Fruit fly (Drosophila melanogaster) whole organism, embryonic: ENCODE measurements around the gene CG18748.

ENCODE experiments used
- Abd-B ChIP-seq: fragments of 200-800 bp; sonication (Bioruptor generic); optimal IDR thresholded peaks from 2 replicates; lab custom pipeline; 2018; ENCODE audit warnings: missing biosample characterization, mild to moderate bottlenecking, missing genetic modification characterization, moderate library complexity
- Bdp1 ChIP-seq: fragments of 200-800 bp; sonication (Bioruptor generic); optimal IDR thresholded peaks from 3 replicates; lab custom pipeline; 2016; ENCODE audit warnings: missing biosample characterization, missing genetic modification characterization
- CG10543 ChIP-seq: fragments of 200-800 bp; sonication (Bioruptor generic); optimal IDR thresholded peaks from 3 replicates; lab custom pipeline; 2017; ENCODE audit warnings: missing biosample characterization, mild to moderate bottlenecking, missing genetic modification characterization, moderate library complexity
- CG1233 ChIP-seq: fragments of 200-800 bp; sonication (Bioruptor generic); optimal IDR thresholded peaks from 4 replicates; lab custom pipeline; 2018; ENCODE audit warnings: missing biosample characterization, mild to moderate bottlenecking, missing genetic modification characterization
- CG13775 ChIP-seq: fragments of 200-800 bp; sonication (Bioruptor generic); optimal IDR thresholded peaks from 3 replicates; lab custom pipeline; 2017; ENCODE audit warnings: missing biosample characterization, mild to moderate bottlenecking, missing genetic modification characterization
- CG14014 ChIP-seq: fragments of 200-800 bp; sonication (Bioruptor generic); IDR thresholded peaks from 2 replicates; pipeline ENCODE4 v1.3.6; 2022; ENCODE audit warnings: missing biosample characterization, missing genetic modification characterization
- CG15269 ChIP-seq: fragments of 200-800 bp; sonication (Bioruptor generic); optimal IDR thresholded peaks from 2 replicates; lab custom pipeline; 2018; ENCODE audit warnings: missing biosample characterization, mild to moderate bottlenecking, missing genetic modification characterization, moderate library complexity
- CG1529 ChIP-seq: fragments of 200-800 bp; sonication (Bioruptor generic); optimal IDR thresholded peaks from 3 replicates; lab custom pipeline; 2018; ENCODE audit warnings: missing biosample characterization, missing genetic modification characterization
- CG17829 ChIP-seq: fragments of 200-800 bp; optimal IDR thresholded peaks from 2 replicates; lab custom pipeline; 2019; ENCODE audit warnings: missing biosample characterization, mild to moderate bottlenecking, missing genetic modification characterization, moderate library complexity
- CG18619 ChIP-seq: fragments of 200-800 bp; sonication (Bioruptor generic); optimal IDR thresholded peaks from 3 replicates; lab custom pipeline; 2017; ENCODE audit warnings: missing biosample characterization, mild to moderate bottlenecking, missing genetic modification characterization
- CG2678 ChIP-seq: fragments of 200-800 bp; sonication (Bioruptor generic); optimal IDR thresholded peaks from 3 replicates; lab custom pipeline; 2019; ENCODE audit warnings: missing biosample characterization, mild to moderate bottlenecking, missing genetic modification characterization, moderate library complexity
- CG2712 ChIP-seq: fragments of 200-800 bp; optimal IDR thresholded peaks from 3 replicates; lab custom pipeline; 2019; ENCODE audit warnings: missing biosample characterization, mild to moderate bottlenecking, missing genetic modification characterization, moderate library complexity
- CG31441 ChIP-seq: fragments of 200-800 bp; sonication (Bioruptor generic); IDR thresholded peaks from 2 replicates; pipeline ENCODE4 v1.3.6; 2022; ENCODE audit warnings: missing biosample characterization, missing genetic modification characterization
- CG33557 ChIP-seq: fragments of 200-800 bp; sonication (Bioruptor generic); optimal IDR thresholded peaks from 2 replicates; lab custom pipeline; 2019; ENCODE audit warnings: missing biosample characterization, mild to moderate bottlenecking, missing genetic modification characterization, moderate library complexity
- CG34224 ChIP-seq: fragments of 200-800 bp; sonication (Bioruptor generic); IDR thresholded peaks from 3 replicates; pipeline ENCODE4 v1.3.6; 2022; ENCODE audit warnings: missing biosample characterization, missing genetic modification characterization; ENCODE audit not compliant: partially characterized antibody
- CG42726 ChIP-seq: fragments of 200-800 bp; sonication (Bioruptor generic); IDR thresholded peaks from 2 replicates; pipeline ENCODE4 v1.3.6; 2022; ENCODE audit warnings: missing biosample characterization, missing genetic modification characterization; ENCODE audit not compliant: partially characterized antibody
- CG4328 ChIP-seq: fragments of 200-800 bp; sonication (Bioruptor generic); optimal IDR thresholded peaks from 3 replicates; lab custom pipeline; 2017; ENCODE audit warnings: missing biosample characterization, missing genetic modification reagents, missing genetic modification characterization
- CG4707 ChIP-seq: fragments of 200-800 bp; sonication (Bioruptor generic); optimal IDR thresholded peaks from 2 replicates; lab custom pipeline; 2018; ENCODE audit warnings: missing biosample characterization, mild to moderate bottlenecking, missing genetic modification characterization, moderate library complexity
- CG4730 ChIP-seq: fragments of 200-800 bp; sonication (Bioruptor generic); IDR thresholded peaks from 2 replicates; pipeline ENCODE4 v1.3.6; 2022; ENCODE audit warnings: missing biosample characterization, missing genetic modification characterization
- CG4854 ChIP-seq: fragments of 200-800 bp; sonication (Bioruptor generic); optimal IDR thresholded peaks from 2 replicates; lab custom pipeline; 2016; ENCODE audit warnings: missing biosample characterization, missing genetic modification characterization, inconsistent platforms
- CG6254 ChIP-seq: fragments of 200-800 bp; sonication (Bioruptor generic); optimal IDR thresholded peaks from 3 replicates; lab custom pipeline; 2017; ENCODE audit warnings: mild to moderate bottlenecking, missing biosample characterization, missing genetic modification reagents, missing genetic modification characterization
- CG7357 ChIP-seq: fragments of 200-800 bp; sonication (Bioruptor generic); IDR thresholded peaks from 3 replicates; pipeline ENCODE4 v1.3.6; 2022; ENCODE audit warnings: missing biosample characterization, missing genetic modification characterization
- CG8388 ChIP-seq: fragments of 200-800 bp; sonication (Bioruptor generic); optimal IDR thresholded peaks from 2 replicates; lab custom pipeline; 2019; ENCODE audit warnings: missing biosample characterization, mild to moderate bottlenecking, missing genetic modification characterization, moderate library complexity
- CG8944 ChIP-seq: fragments of 200-800 bp; sonication (Bioruptor generic); optimal IDR thresholded peaks from 3 replicates; lab custom pipeline; 2016; ENCODE audit warnings: missing biosample characterization, missing genetic modification characterization
- CG9876 ChIP-seq: fragments of 200-800 bp; sonication (Bioruptor generic); optimal IDR thresholded peaks from 2 replicates; lab custom pipeline; 2016; ENCODE audit warnings: missing biosample characterization, missing genetic modification characterization
- CTCF ChIP-seq: fragments of 200-800 bp; sonication (Bioruptor generic); optimal IDR thresholded peaks from 2 replicates; lab custom pipeline; 2017; ENCODE audit warnings: missing biosample characterization, mild to moderate bottlenecking, missing genetic modification characterization, moderate library complexity
- Dip3 ChIP-seq: fragments of 200-800 bp; sonication (Bioruptor generic); optimal IDR thresholded peaks from 3 replicates; lab custom pipeline; 2016; ENCODE audit warnings: missing biosample characterization, missing genetic modification characterization
- GATAe ChIP-seq: fragments of 200-800 bp; sonication (Bioruptor generic); conservative IDR thresholded peaks from 2 replicates; pipeline ENCODE4 v1.3.6; 2022; ENCODE audit warnings: missing biosample characterization, missing genetic modification characterization
- Hmx ChIP-seq: fragments of 200-800 bp; sonication (Bioruptor generic); optimal IDR thresholded peaks from 2 replicates; lab custom pipeline; 2016; ENCODE audit warnings: missing biosample characterization, missing genetic modification characterization
- Kr ChIP-seq: fragments of 200-800 bp; sonication (Bioruptor generic); optimal IDR thresholded peaks from 2 replicates; lab custom pipeline; 2017; ENCODE audit warnings: missing biosample characterization, mild to moderate bottlenecking, missing genetic modification characterization
- NfI ChIP-seq: fragments of 200-800 bp; sonication (Bioruptor generic); optimal IDR thresholded peaks from 3 replicates; lab custom pipeline; 2018; ENCODE audit warnings: missing biosample characterization, mild to moderate bottlenecking, missing genetic modification characterization, moderate library complexity
- PHDP ChIP-seq: fragments of 200-800 bp; sonication (Bioruptor generic); optimal IDR thresholded peaks from 3 replicates; lab custom pipeline; 2018; ENCODE audit warnings: missing biosample characterization, mild to moderate bottlenecking, missing genetic modification characterization, moderate library complexity
- Stat92E ChIP-seq, 3 experiments: fragments of >200 bp in 2 of 3; fragments of 200-800 bp in 1 of 3; sonication (Bioruptor generic) in 1 of 3; optimal IDR thresholded peaks; 2 replicates each; lab custom pipeline; 2017 to 2019; ENCODE audit warnings: missing biosample characterization in 3 of 3, missing genetic modification characterization in 3 of 3, mild to moderate bottlenecking in 1 of 3, moderate library complexity in 1 of 3
- YL-1 ChIP-seq: fragments of 200-800 bp; sonication (Bioruptor generic); optimal IDR thresholded peaks from 3 replicates; lab custom pipeline; 2017; ENCODE audit warnings: missing biosample characterization, mild to moderate bottlenecking, missing genetic modification characterization
- bsh ChIP-seq, 2 experiments: fragments of 200-800 bp; sonication (Bioruptor generic); optimal IDR thresholded peaks; 2 replicates each; lab custom pipeline; 2017 to 2018; ENCODE audit warnings: mild to moderate bottlenecking in 2 of 2, missing biosample characterization in 2 of 2, missing genetic modification characterization in 2 of 2, moderate library complexity in 1 of 2
- cas ChIP-seq: fragments of 200-800 bp; sonication (Bioruptor generic); IDR thresholded peaks from 2 replicates; pipeline ENCODE4 v1.3.6; 2022; ENCODE audit warnings: missing biosample characterization, missing genetic modification characterization
- chinmo ChIP-seq: fragments of 200-800 bp; sonication (Bioruptor generic); IDR thresholded peaks from 4 replicates; pipeline ENCODE4 v1.3.6; 2022; ENCODE audit warnings: missing biosample characterization, missing genetic modification characterization; ENCODE audit not compliant: partially characterized antibody
- croc ChIP-seq: fragments of 200-800 bp; sonication (Bioruptor generic); conservative IDR thresholded peaks from 3 replicates; pipeline ENCODE4 v1.3.6; 2022; ENCODE audit warnings: missing biosample characterization, missing genetic modification characterization
- dimm ChIP-seq: fragments of 200-800 bp; sonication (Bioruptor generic); IDR thresholded peaks from 2 replicates; pipeline ENCODE4 v1.3.6; 2022; ENCODE audit warnings: missing biosample characterization, missing genetic modification characterization
- dmrt11E ChIP-seq: fragments of 200-800 bp; sonication (Bioruptor generic); optimal IDR thresholded peaks from 3 replicates; lab custom pipeline; 2018; ENCODE audit warnings: missing biosample characterization, mild to moderate bottlenecking, missing genetic modification characterization, moderate library complexity
- ewg ChIP-seq: fragments of 200-800 bp; sonication (Bioruptor generic); optimal IDR thresholded peaks from 3 replicates; lab custom pipeline; 2017; ENCODE audit warnings: mild to moderate bottlenecking, missing biosample characterization, missing genetic modification reagents, missing genetic modification characterization
- fd96Cb ChIP-seq: fragments of 200-800 bp; sonication (Bioruptor generic); optimal IDR thresholded peaks from 2 replicates; lab custom pipeline; 2018; ENCODE audit warnings: missing biosample characterization, mild to moderate bottlenecking, missing genetic modification characterization, moderate library complexity
- nerfin-1 ChIP-seq: fragments of 200-800 bp; sonication (Bioruptor generic); optimal IDR thresholded peaks from 3 replicates; lab custom pipeline; 2019; ENCODE audit warnings: missing biosample characterization, mild to moderate bottlenecking, missing genetic modification characterization, moderate library complexity
- sens ChIP-seq: fragments of 200-800 bp; sonication (Bioruptor generic); peaks from one replicate; lab custom pipeline; 2016; ENCODE audit warnings: missing biosample characterization, missing genetic modification characterization
- sens-2 ChIP-seq: fragments of 200-800 bp; sonication (Bioruptor generic); IDR thresholded peaks from 2 replicates; pipeline ENCODE4 v1.3.6; 2022; ENCODE audit warnings: missing biosample characterization, missing genetic modification characterization
- sim ChIP-seq: fragments of 200-800 bp; sonication (Bioruptor generic); IDR thresholded peaks from 2 replicates; pipeline ENCODE4 v1.3.6; 2022; ENCODE audit warnings: missing biosample characterization, missing genetic modification characterization
- sisA ChIP-seq: fragments of 200-800 bp; sonication (Bioruptor generic); IDR thresholded peaks from 2 replicates; pipeline ENCODE4 v1.3.6; 2022; ENCODE audit warnings: missing biosample characterization, missing genetic modification characterization
- stwl ChIP-seq: fragments of 200-800 bp; sonication (Bioruptor generic); optimal IDR thresholded peaks from 3 replicates; lab custom pipeline; 2018; ENCODE audit warnings: missing biosample characterization, mild to moderate bottlenecking, missing genetic modification characterization, moderate library complexity
- tap ChIP-seq: fragments of 200-800 bp; optimal IDR thresholded peaks from 3 replicates; lab custom pipeline; 2019; ENCODE audit warnings: missing biosample characterization, mild to moderate bottlenecking, missing genetic modification characterization, moderate library complexity
- trh ChIP-seq: fragments of 200-800 bp; sonication (Bioruptor generic); optimal IDR thresholded peaks from 2 replicates; lab custom pipeline; 2016; ENCODE audit warnings: missing biosample characterization, missing genetic modification characterization
- wek ChIP-seq: fragments of 200-800 bp; sonication (Bioruptor generic); optimal IDR thresholded peaks from 3 replicates; lab custom pipeline; 2018; ENCODE audit warnings: missing biosample characterization, mild to moderate bottlenecking, missing genetic modification characterization, moderate library complexity

CG18748 gene

DNA sequence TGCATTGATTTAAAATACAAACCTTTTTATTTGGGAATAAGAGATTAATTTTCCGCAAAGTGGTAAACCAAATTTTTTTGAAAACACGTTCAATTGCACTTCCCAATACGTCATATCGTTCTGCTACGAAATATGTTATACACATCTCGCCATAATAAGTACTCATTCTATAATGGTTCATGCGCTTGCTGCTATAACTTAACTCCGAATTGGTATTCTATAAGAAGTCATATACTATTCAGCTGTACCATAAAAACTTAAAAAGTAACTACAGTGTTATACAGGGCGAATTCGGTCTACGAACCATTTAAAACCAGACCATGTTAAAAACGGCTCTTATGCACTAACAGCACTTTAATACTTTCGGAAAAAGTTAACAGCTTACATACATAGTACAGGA is 8.1 kb downstream of the CG18748 start (continued):
- TF ChIP-seq sens (GFP tag; lab: Kevin White, UChicago) (peak; percentile 59), Dip3 (no peak), CG18619 (GFP tag; lab: Kevin White, UChicago) (no peak), CG6254 (GFP tag; lab: Kevin White, UChicago) (peak; percentile 43), CG17829 (tag; lab: Kevin White, UChicago) (no peak), Bdp1 (GFP tag; lab: Kevin White, UChicago) (no peak), CG9876 (no peak), ewg (GFP tag; lab: Kevin White, UChicago) (no peak), wek (GFP tag; lab: Kevin White, UChicago) (peak; percentile 84), chinmo (GFP tag; lab: Robert Waterston, UW) (0 out of 4 replicates have a peak, but pooled peaks have one; percentile 38), YL-1 (GFP tag; lab: Kevin White, UChicago) (no peak), CG1233 (peak; percentile 57), Stat92E (GFP tag; optimal IDR thresholded peaks at IDR 0.05; lab: Kevin White, UChicago) (no peak), CG33557 (peak; percentile 39), CG13775 (GFP tag; lab: Kevin White, UChicago) (no peak), CG4854 (GFP tag; lab: Kevin White, UChicago) (no peak), CG34224 (no peak), CTCF (GFP tag; lab: Kevin White, UChicago) (peak; percentile 74), nerfin-1 (no peak), CG10543 (GFP tag; lab: Kevin White, UChicago) (no peak), PHDP (tag; lab: Kevin White, UChicago) (no peak), GATAe (GFP tag; lab: Robert Waterston, UW) (no peak), dimm (GFP tag; lab: Robert Waterston, UW) (no peak), CG4730 (GFP tag; lab: Robert Waterston, UW) (no peak), CG14014 (GFP tag; lab: Robert Waterston, UW) (no peak), Kr (GFP tag; lab: Kevin White, UChicago) (no peak), CG2712 (tag; lab: Kevin White, UChicago) (no peak), CG8944 (GFP tag; lab: Kevin White, UChicago) (no peak), fd96Cb (peak; percentile 13), CG2678 (no peak), stwl (tag; lab: Kevin White, UChicago) (peak; percentile 57), CG1529 (GFP tag; lab: Kevin White, UChicago) (peak; percentile 17), croc (GFP tag; lab: Robert Waterston, UW) (no peak), bsh (GFP tag; optimal IDR thresholded peaks at IDR 0.05; lab: Kevin White, UChicago) (no peak), CG42726 (no peak), sisA (GFP tag; lab: Robert Waterston, UW) (no peak), dmrt11E (tag; lab: Kevin White, UChicago) (no peak), cas (GFP tag; lab: Robert Waterston, UW) (no peak), CG31441 (GFP tag; lab: Robert Waterston, UW) (no peak), sim (GFP tag; lab: Robert Waterston, UW) (no peak), NfI (GFP tag; lab: Kevin White, UChicago) (peak; percentile 64), sens-2 (GFP tag; lab: Robert Waterston, UW) (no peak), CG15269 (tag; lab: Kevin White, UChicago) (peak; percentile 50), CG8388 (peak; percentile 29), Hmx (GFP tag; lab: Kevin White, UChicago) (no peak), CG4328 (no peak), CG7357 (no peak), trh (GFP tag; lab: Kevin White, UChicago) (no peak), Abd-B (no peak), tap (tag; lab: Kevin White, UChicago) (peak; percentile 19), CG4707 (peak; percentile 79)
